Fruit fly (Drosophila melanogaster): Measurements from ENCODE around the gene CG17404.

The CG17404 gene

DNA sequence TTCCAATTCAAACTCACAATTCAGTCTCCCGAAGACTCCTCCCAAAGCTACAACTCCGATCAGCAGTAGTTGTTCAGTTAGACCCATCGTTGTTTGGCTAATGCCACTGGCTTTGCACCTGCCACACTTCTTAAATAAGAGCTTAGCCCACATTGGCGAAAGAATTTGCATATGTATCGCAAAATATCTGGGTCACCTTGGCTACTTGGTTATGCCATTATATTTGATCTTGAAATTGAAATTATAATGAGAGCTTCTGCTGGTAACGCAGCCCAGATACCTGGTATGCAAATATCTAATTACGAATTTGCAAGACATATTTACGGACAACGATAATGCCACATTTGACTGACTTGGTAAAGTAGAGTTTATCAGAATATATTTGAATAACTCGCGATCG lies at the start of gene CG17404:
TSS of gene CG17404 (minus strand) at position 101 of the 400 bp plus-strand sequence.
- TF ChIP-seq lilli (GFP tag; optimal IDR thresholded peaks at IDR 0.05), result no peak
- TF ChIP-seq bowl (GFP tag; IDR thresholded peaks at IDR 0.05), result no peak
- no peak for TF ChIP-seq CG14667 (GFP tag; IDR thresholded peaks at IDR 0.05)
- no peak for TF ChIP-seq Hr51 (GFP tag; optimal IDR thresholded peaks at IDR 0.05)

DNA sequence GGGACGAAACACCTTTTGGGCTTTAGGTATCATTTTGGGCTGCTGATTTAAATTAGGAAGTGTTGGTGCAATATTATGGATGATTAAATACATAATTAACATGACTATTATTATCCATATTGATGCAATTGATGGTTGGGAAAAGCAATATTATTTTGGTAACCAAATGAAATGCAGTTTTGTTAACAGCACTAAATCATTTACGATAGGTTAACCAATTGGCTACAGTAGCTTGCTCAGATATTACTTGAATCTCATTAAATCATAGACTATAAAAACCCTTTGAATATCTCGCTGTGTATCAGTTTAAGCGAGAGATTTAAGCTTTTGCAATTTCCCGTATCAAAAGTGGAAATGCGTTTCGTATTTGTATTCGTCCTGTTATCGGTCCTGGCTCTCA lies 48.0 kb upstream of the CG17404 start, which contains the start of gene Sfp87B:
TSS of gene Sfp87B (plus strand) at position 301 of the 400 bp plus-strand sequence.
- TF ChIP-seq CG1602 (GFP tag; optimal IDR thresholded peaks at IDR 0.05) (no peak), sna (GFP tag; IDR thresholded peaks at IDR 0.05; ENCODE audit: partially characterized antibody) (no peak), her (GFP tag; optimal IDR thresholded peaks at IDR 0.05) (no peak), CG6854 (GFP tag; optimal IDR thresholded peaks at IDR 0.05) (no peak), CG8765 (GFP tag; IDR thresholded peaks at IDR 0.05) (no peak), CG11560 (tag; IDR thresholded peaks at IDR 0.05) (no peak), Fer3 (tag; optimal IDR thresholded peaks at IDR 0.05) (no peak), abd-A (tag; optimal IDR thresholded peaks at IDR 0.05) (no peak), CG18764 (GFP tag; optimal IDR thresholded peaks at IDR 0.05) (no peak), CG17912 (GFP tag; optimal IDR thresholded peaks at IDR 0.05) (no peak), CG7839 (tag; optimal IDR thresholded peaks at IDR 0.05) (no peak), CG2712 (tag; optimal IDR thresholded peaks at IDR 0.05) (no peak), Dbx (GFP tag; IDR thresholded peaks at IDR 0.05) (no peak)

DNA sequence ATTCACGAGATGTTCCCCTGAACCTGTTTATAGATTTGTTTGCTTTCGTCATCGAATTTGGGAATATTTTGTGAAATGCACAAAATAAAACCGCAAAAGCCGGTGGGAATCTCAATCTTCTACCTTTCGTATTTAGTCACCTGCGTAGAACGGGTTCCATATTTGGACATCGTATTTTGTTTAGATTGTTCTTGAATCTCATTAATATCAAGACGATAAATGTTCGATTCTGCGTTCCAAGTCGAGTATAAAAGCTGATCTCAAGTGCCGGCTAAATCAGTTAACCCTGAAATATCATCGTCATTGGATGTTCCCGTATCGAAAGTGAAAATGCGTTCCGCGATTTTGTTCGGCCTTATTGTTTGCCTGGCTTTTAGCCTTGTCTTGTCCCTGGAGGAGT lies 45.8 kb upstream of the CG17404 start, which contains the start of gene CG17738:
TSS of gene CG17738 (plus strand) at position 301 of the 400 bp plus-strand sequence.
- TF ChIP-seq CG12769 (tag; optimal IDR thresholded peaks at IDR 0.05), result peak; percentile 13
- TF ChIP-seq crp (GFP tag; optimal IDR thresholded peaks at IDR 0.05), result no peak
- TF ChIP-seq Max (GFP tag; optimal IDR thresholded peaks at IDR 0.05), result no peak
- no peak for TF ChIP-seq zen (tag; optimal IDR thresholded peaks at IDR 0.05)
- peak in 1 of 2 experiments; percentile 3 for TF ChIP-seq eve (GFP tag; optimal IDR thresholded peaks at IDR 0.05)

DNA sequence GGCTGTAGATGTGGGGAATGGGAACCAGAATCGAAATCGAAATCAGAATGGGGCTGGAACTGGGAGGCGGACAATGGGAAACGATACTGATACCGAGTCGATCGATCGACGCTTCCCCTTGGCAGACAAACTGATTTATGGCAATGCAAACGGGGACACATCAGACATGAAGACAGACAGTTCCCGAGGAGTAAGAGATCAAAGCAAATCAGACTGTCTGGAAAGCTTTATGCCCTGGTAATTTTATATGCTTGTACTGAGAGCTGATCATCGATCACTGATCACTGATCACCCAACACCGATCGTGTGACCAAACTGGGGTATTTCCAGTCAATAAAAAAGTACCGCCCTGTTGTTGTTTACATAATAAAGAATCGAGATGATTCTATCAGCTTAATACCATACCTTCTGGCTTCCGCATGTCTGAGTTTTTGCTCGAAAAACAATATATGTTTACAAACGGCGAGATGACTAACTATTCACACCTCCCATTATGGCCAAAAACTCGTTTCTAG lies 45.1 kb upstream of the CG17404 start:
- TF ChIP-seq CG4424 (GFP tag; optimal IDR thresholded peaks at IDR 0.05) (no peak), CG34376 (GFP tag; optimal IDR thresholded peaks at IDR 0.05) (peak; percentile 42), twi (tag; optimal IDR thresholded peaks at IDR 0.05) (peak; percentile 12)

DNA sequence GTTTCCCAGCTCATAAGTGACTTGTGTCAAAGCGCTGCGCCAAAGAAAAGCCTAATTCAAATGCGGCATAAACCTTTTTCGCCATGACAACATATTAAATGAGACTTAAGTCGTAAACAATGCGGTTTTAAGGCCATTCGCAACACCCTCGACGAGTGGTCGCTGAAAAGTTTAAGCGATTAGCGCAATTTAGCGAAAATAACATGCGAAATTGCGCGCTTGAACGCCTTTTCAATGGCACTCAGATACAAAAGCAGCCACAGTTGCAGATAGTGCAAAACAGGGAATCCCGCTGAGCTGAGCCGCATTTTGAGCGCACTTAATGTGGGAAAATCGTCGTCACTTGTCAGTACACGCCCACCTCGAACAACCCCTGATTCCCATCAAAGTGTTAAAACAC lies 35.9 kb upstream of the CG17404 start, which contains the start of gene CG44038:
TSS of gene CG44038 (plus strand) at position 301 of the 400 bp plus-strand sequence.
- TF ChIP-seq Ets65A (GFP tag) (peak; percentile 89), CG11456 (GFP tag; IDR thresholded peaks at IDR 0.05) (no peak)

DNA sequence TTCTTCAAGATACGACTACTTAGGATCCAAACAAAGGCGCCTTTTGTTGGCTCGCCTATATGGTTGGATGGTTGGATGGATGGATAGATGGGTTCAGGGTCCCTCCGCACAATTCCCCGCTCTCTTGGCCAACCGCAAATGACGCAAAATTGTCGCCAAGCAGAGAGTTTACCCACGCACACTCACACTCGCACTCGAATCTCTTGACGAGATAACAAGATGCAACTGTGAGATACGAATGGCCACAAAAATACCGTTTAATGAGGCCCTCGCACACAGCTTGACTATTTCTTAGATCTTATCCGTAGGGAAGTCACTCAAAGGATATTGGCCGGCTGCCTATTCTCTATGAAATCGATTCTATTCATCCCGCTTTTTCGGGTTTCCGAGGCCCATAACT lies 35.0 kb upstream of the CG17404 start:
- no peak for TF ChIP-seq her (GFP tag; optimal IDR thresholded peaks at IDR 0.05)
- TF ChIP-seq B-H2 (GFP tag; optimal IDR thresholded peaks at IDR 0.05), result no peak
- TF ChIP-seq grn (GFP tag; optimal IDR thresholded peaks at IDR 0.05), result peak; percentile 63
- no peak for TF ChIP-seq CG15011 (GFP tag; optimal IDR thresholded peaks at IDR 0.05)
- TF ChIP-seq CG1024 (GFP tag; IDR thresholded peaks at IDR 0.05), result no peak
- no peak for TF ChIP-seq CG34376 (GFP tag; optimal IDR thresholded peaks at IDR 0.05)
- TF ChIP-seq CG10979 (tag; optimal IDR thresholded peaks at IDR 0.05), result no peak
- 0 out of 3 replicates have a peak, but pooled peaks have one; percentile 72 for TF ChIP-seq CG2199 (GFP tag; IDR thresholded peaks at IDR 0.05)
- TF ChIP-seq zen (tag; optimal IDR thresholded peaks at IDR 0.05), result peak; percentile 18
- TF ChIP-seq zfh2 (GFP tag; optimal IDR thresholded peaks at IDR 0.05), result no peak
- TF ChIP-seq ham (GFP tag; IDR thresholded peaks at IDR 0.05), result no peak
- TF ChIP-seq so (GFP tag; IDR thresholded peaks at IDR 0.05), result no peak
- TF ChIP-seq z (GFP tag; IDR thresholded peaks at IDR 0.05), result no peak
- no peak for TF ChIP-seq chm (GFP tag; IDR thresholded peaks at IDR 0.05)
- TF ChIP-seq CG4404 (GFP tag; IDR thresholded peaks at IDR 0.05), result no peak
- TF ChIP-seq fd3F (GFP tag; optimal IDR thresholded peaks at IDR 0.05), result no peak
